Worm (Caenorhabditis elegans): ENCODE measurements around the gene T12A7.9.

- TF ChIP-seq flt-1 (GFP tag; IDR thresholded peaks at IDR 0.05) (no peak), tab-1 (GFP tag; IDR thresholded peaks at IDR 0.05) (no peak), klf-2 (GFP tag; conservative IDR thresholded peaks at IDR 0.05) (no peak), ztf-23 (GFP tag; IDR thresholded peaks at IDR 0.05) (no peak), ref-1 (GFP tag; conservative IDR thresholded peaks at IDR 0.05) (no peak), cog-1 (tag; optimal IDR thresholded peaks at IDR 0.05) (no peak), T22C8.4 (GFP tag; IDR thresholded peaks at IDR 0.05) (no peak)
Measured at ce11 chrIV:11792495-11792894, 36.7 kb upstream of the T12A7.9 start, which contains the start of gene H01G02.3.
